Fruit fly (Drosophila melanogaster) whole organism, embryonic: ENCODE measurements around the gene CG4017.

ENCODE experiments used
- Bdp1 ChIP-seq: fragments of 200-800 bp; sonication (Bioruptor generic); optimal IDR thresholded peaks from 3 replicates; lab custom pipeline; 2016; ENCODE audit warnings: missing biosample characterization, missing genetic modification characterization
- C15 ChIP-seq: fragments of 200-800 bp; sonication (Bioruptor generic); IDR thresholded peaks from 3 replicates; pipeline ENCODE4 v1.3.6; 2022; ENCODE audit warnings: missing biosample characterization, missing genetic modification characterization
- CG11456 ChIP-seq: fragments of 200-800 bp; sonication (Bioruptor generic); IDR thresholded peaks from 3 replicates; pipeline ENCODE4 v1.3.6; 2022; ENCODE audit warnings: missing biosample characterization, missing genetic modification characterization
- CG11723 ChIP-seq: fragments of 200-800 bp; sonication (Bioruptor generic); optimal IDR thresholded peaks from 2 replicates; lab custom pipeline; 2017; ENCODE audit warnings: missing biosample characterization, mild to moderate bottlenecking, missing genetic modification characterization
- CG13894 ChIP-seq: fragments of 200-800 bp; sonication (Bioruptor generic); optimal IDR thresholded peaks from 3 replicates; lab custom pipeline; 2018; ENCODE audit warnings: missing biosample characterization, mild to moderate bottlenecking, missing genetic modification characterization, moderate library complexity
- CG15601 ChIP-seq: fragments of 200-800 bp; sonication (Bioruptor generic); optimal IDR thresholded peaks from 3 replicates; lab custom pipeline; 2019; ENCODE audit warnings: missing biosample characterization, mild to moderate bottlenecking, missing genetic modification characterization, moderate library complexity
- CG16779 ChIP-seq: fragments of 200-800 bp; sonication (Bioruptor generic); IDR thresholded peaks from 2 replicates; pipeline ENCODE4 v1.3.6; 2022; ENCODE audit warnings: missing biosample characterization, missing genetic modification characterization
- CG16863 ChIP-seq: fragments of 200-800 bp; sonication (Bioruptor generic); optimal IDR thresholded peaks from 3 replicates; lab custom pipeline; 2016; ENCODE audit warnings: missing biosample characterization, missing genetic modification characterization
- CG17359 ChIP-seq: fragments of 200-800 bp; sonication (Bioruptor generic); optimal IDR thresholded peaks from 3 replicates; lab custom pipeline; 2018; ENCODE audit warnings: missing biosample characterization, mild to moderate bottlenecking, missing genetic modification characterization, moderate library complexity
- CG18599 ChIP-seq: fragments of 200-800 bp; sonication (Bioruptor generic); optimal IDR thresholded peaks from 3 replicates; lab custom pipeline; 2017; ENCODE audit warnings: missing biosample characterization, missing genetic modification characterization, mild to moderate bottlenecking, moderate library complexity, missing genetic modification reagents
- CG33557 ChIP-seq: fragments of 200-800 bp; sonication (Bioruptor generic); optimal IDR thresholded peaks from 2 replicates; lab custom pipeline; 2019; ENCODE audit warnings: missing biosample characterization, mild to moderate bottlenecking, missing genetic modification characterization, moderate library complexity
- CG43689 ChIP-seq: fragments of 200-800 bp; sonication (Bioruptor generic); IDR thresholded peaks from 2 replicates; pipeline ENCODE4 v1.3.6; 2022; ENCODE audit warnings: missing biosample characterization, missing genetic modification characterization
- CG4730 ChIP-seq: fragments of 200-800 bp; sonication (Bioruptor generic); IDR thresholded peaks from 2 replicates; pipeline ENCODE4 v1.3.6; 2022; ENCODE audit warnings: missing biosample characterization, missing genetic modification characterization
- CG5245 ChIP-seq: fragments of 200-800 bp; sonication (Bioruptor generic); optimal IDR thresholded peaks from 3 replicates; lab custom pipeline; 2016; ENCODE audit warnings: missing biosample characterization, missing genetic modification characterization
- CG6683 ChIP-seq: fragments of 200-800 bp; sonication (Bioruptor generic); optimal IDR thresholded peaks from 2 replicates; lab custom pipeline; 2017; ENCODE audit warnings: missing biosample characterization, mild to moderate bottlenecking, missing genetic modification characterization, missing genetic modification reagents
- CG7839 ChIP-seq: fragments of 200-800 bp; sonication (Bioruptor generic); optimal IDR thresholded peaks from 3 replicates; lab custom pipeline; 2018; ENCODE audit warnings: missing biosample characterization, mild to moderate bottlenecking, missing genetic modification characterization, moderate library complexity
- CG7987 ChIP-seq: fragments of 200-800 bp; sonication (Bioruptor generic); optimal IDR thresholded peaks from 2 replicates; lab custom pipeline; 2018; ENCODE audit warnings: missing biosample characterization, mild to moderate bottlenecking, missing genetic modification characterization, moderate library complexity
- CG8290 ChIP-seq, 3 experiments: fragments of 200-800 bp; sonication (Bioruptor generic); optimal IDR thresholded peaks; 2 replicates each; lab custom pipeline; 2016 to 2019; ENCODE audit warnings: missing biosample characterization in 3 of 3, missing genetic modification characterization in 3 of 3, mild to moderate bottlenecking in 2 of 3, moderate library complexity in 1 of 3
- CG9437 ChIP-seq: fragments of 200-800 bp; sonication (Bioruptor generic); optimal IDR thresholded peaks from 2 replicates; lab custom pipeline; 2018; ENCODE audit warnings: missing biosample characterization, mild to moderate bottlenecking, missing genetic modification characterization
- E2f2 ChIP-seq: fragments of 200-800 bp; sonication (Bioruptor generic); IDR thresholded peaks from 2 replicates; pipeline ENCODE4 v1.3.6; 2022; ENCODE audit warnings: missing biosample characterization, missing genetic modification characterization
- Ets65A ChIP-seq: fragments of 200-800 bp; sonication (Bioruptor generic); peaks from one replicate; lab custom pipeline; 2016; ENCODE audit warnings: missing biosample characterization, missing genetic modification characterization
- H15 ChIP-seq: fragments of 200-800 bp; sonication (Bioruptor generic); IDR thresholded peaks from 3 replicates; pipeline ENCODE4 v1.3.6; 2022; ENCODE audit warnings: missing biosample characterization, missing genetic modification characterization
- Nf-YC ChIP-seq: fragments of 200-800 bp; optimal IDR thresholded peaks from 3 replicates; lab custom pipeline; 2019; ENCODE audit warnings: missing biosample characterization, mild to moderate bottlenecking, missing genetic modification characterization, moderate library complexity
- Six4 ChIP-seq: fragments of 200-800 bp; sonication (Bioruptor generic); optimal IDR thresholded peaks from 2 replicates; lab custom pipeline; 2016; ENCODE audit warnings: missing biosample characterization, missing genetic modification characterization
- TFAM ChIP-seq: fragments of 200-800 bp; sonication (Bioruptor generic); optimal IDR thresholded peaks from 2 replicates; lab custom pipeline; 2017; ENCODE audit warnings: missing biosample characterization, missing genetic modification characterization, inconsistent platforms
- abd-A ChIP-seq: fragments of 200-800 bp; sonication (Bioruptor generic); optimal IDR thresholded peaks from 3 replicates; lab custom pipeline; 2019; ENCODE audit warnings: missing biosample characterization, mild to moderate bottlenecking, missing genetic modification characterization, moderate library complexity
- chn ChIP-seq: fragments of 200-800 bp; sonication (Bioruptor generic); optimal IDR thresholded peaks from 2 replicates; lab custom pipeline; 2016; ENCODE audit warnings: missing biosample characterization, missing genetic modification characterization
- croc ChIP-seq: fragments of 200-800 bp; sonication (Bioruptor generic); conservative IDR thresholded peaks from 3 replicates; pipeline ENCODE4 v1.3.6; 2022; ENCODE audit warnings: missing biosample characterization, missing genetic modification characterization
- esg ChIP-seq: fragments of 200-800 bp; sonication (Bioruptor generic); conservative IDR thresholded peaks from 2 replicates; pipeline ENCODE4 v1.3.6; 2022; ENCODE audit warnings: missing biosample characterization, missing genetic modification characterization
- ewg ChIP-seq: fragments of 200-800 bp; sonication (Bioruptor generic); optimal IDR thresholded peaks from 3 replicates; lab custom pipeline; 2017; ENCODE audit warnings: mild to moderate bottlenecking, missing biosample characterization, missing genetic modification reagents, missing genetic modification characterization
- exex ChIP-seq: fragments of 200-800 bp; sonication (Bioruptor generic); optimal IDR thresholded peaks from 4 replicates; lab custom pipeline; 2018; ENCODE audit warnings: missing biosample characterization, mild to moderate bottlenecking, missing genetic modification characterization, moderate library complexity
- grn ChIP-seq: fragments of 200-800 bp; sonication (Bioruptor generic); optimal IDR thresholded peaks from 3 replicates; lab custom pipeline; 2017; ENCODE audit warnings: missing biosample characterization, missing genetic modification characterization
- gsb ChIP-seq: fragments of 200-800 bp; sonication (Bioruptor generic); IDR thresholded peaks from 2 replicates; pipeline ENCODE4 v1.3.6; 2022; ENCODE audit warnings: missing biosample characterization, missing genetic modification characterization
- knrl ChIP-seq: fragments of 200-800 bp; sonication (Bioruptor generic); IDR thresholded peaks from 3 replicates; pipeline ENCODE4 v1.3.6; 2022; ENCODE audit warnings: missing biosample characterization, missing genetic modification characterization; ENCODE audit not compliant: partially characterized antibody
- lola ChIP-seq, 3 experiments: fragments of >200 bp in 2 of 3; fragments of 200-800 bp in 1 of 3; sonication (Bioruptor generic) in 1 of 3; optimal IDR thresholded peaks; 2 replicates each; lab custom pipeline; 2017 to 2019; ENCODE audit warnings: missing biosample characterization in 3 of 3, missing genetic modification characterization in 3 of 3, mild to moderate bottlenecking in 1 of 3, moderate library complexity in 1 of 3
- mld ChIP-seq: fragments of 200-800 bp; sonication (Bioruptor generic); IDR thresholded peaks from 3 replicates; pipeline ENCODE4 v1.3.6; 2022; ENCODE audit warnings: missing biosample characterization, missing genetic modification characterization; ENCODE audit not compliant: partially characterized antibody
- psq ChIP-seq: fragments of 200-800 bp; sonication (Bioruptor generic); optimal IDR thresholded peaks from 2 replicates; lab custom pipeline; 2017; ENCODE audit warnings: missing biosample characterization, missing genetic modification characterization
- scrt ChIP-seq: fragments of 200-800 bp; sonication (Bioruptor generic); optimal IDR thresholded peaks from 2 replicates; lab custom pipeline; 2018; ENCODE audit warnings: missing biosample characterization, mild to moderate bottlenecking, missing genetic modification characterization, moderate library complexity
- sr ChIP-seq: fragments of 200-800 bp; sonication (Bioruptor generic); IDR thresholded peaks from 3 replicates; pipeline ENCODE4 v1.3.6; 2022; ENCODE audit warnings: missing biosample characterization, missing genetic modification characterization
- stwl ChIP-seq: fragments of 200-800 bp; sonication (Bioruptor generic); optimal IDR thresholded peaks from 3 replicates; lab custom pipeline; 2018; ENCODE audit warnings: missing biosample characterization, mild to moderate bottlenecking, missing genetic modification characterization, moderate library complexity
- wek ChIP-seq: fragments of 200-800 bp; sonication (Bioruptor generic); optimal IDR thresholded peaks from 3 replicates; lab custom pipeline; 2018; ENCODE audit warnings: missing biosample characterization, mild to moderate bottlenecking, missing genetic modification characterization, moderate library complexity

The CG4017 gene

DNA sequence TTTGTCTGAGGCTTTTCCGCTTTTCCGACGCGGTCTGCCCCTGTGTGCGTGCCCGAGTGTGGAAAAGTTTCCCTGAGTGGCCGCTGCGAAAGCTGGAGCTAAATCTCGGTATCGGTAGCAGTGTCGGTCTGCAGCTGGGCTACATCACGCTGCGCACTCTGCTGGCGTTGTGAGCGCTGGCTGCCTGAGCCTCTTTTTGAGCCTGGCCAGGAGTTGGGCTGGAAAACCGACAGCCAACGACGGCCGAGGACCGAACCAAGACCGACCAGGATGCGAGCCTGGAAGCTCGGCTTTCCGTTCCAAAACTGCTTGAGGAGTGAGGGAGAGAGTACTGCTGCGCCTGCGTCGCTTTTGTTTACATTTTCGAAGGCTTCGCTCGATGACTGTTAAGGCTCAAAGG, 23.0 kb upstream of the CG4017 start (continued):
- TF ChIP-seq CG17359 (no peak), psq (no peak), exex (tag; lab: Kevin White, UChicago) (no peak), knrl (0 out of 3 replicates have a peak, but pooled peaks have one; percentile 7), stwl (tag; lab: Kevin White, UChicago) (no peak), Ets65A (GFP tag; lab: Kevin White, UChicago) (peak; percentile 75), CG7839 (no peak), CG7987 (GFP tag; lab: Kevin White, UChicago) (no peak), C15 (GFP tag; lab: Robert Waterston, UW) (no peak), CG4730 (GFP tag; lab: Robert Waterston, UW) (no peak), CG6683 (GFP tag; lab: Kevin White, UChicago) (no peak), CG13894 (tag; lab: Kevin White, UChicago) (peak; percentile 39), grn (GFP tag; lab: Kevin White, UChicago) (no peak), CG16863 (GFP tag; lab: Kevin White, UChicago) (no peak), ewg (GFP tag; lab: Kevin White, UChicago) (peak; percentile 49), scrt (GFP tag; lab: Kevin White, UChicago) (no peak), Bdp1 (GFP tag; lab: Kevin White, UChicago) (no peak), esg (GFP tag; lab: Robert Waterston, UW) (no peak), CG9437 (GFP tag; lab: Kevin White, UChicago) (no peak), CG33557 (GFP tag; lab: Kevin White, UChicago) (no peak), TFAM (GFP tag; lab: Kevin White, UChicago) (no peak), lola (GFP tag; optimal IDR thresholded peaks at IDR 0.05; lab: Kevin White, UChicago) (no peak), CG11456 (GFP tag; lab: Robert Waterston, UW) (no peak), CG15601 (tag; lab: Kevin White, UChicago) (no peak), CG8290 (GFP tag; optimal IDR thresholded peaks at IDR 0.05; lab: Kevin White, UChicago) (no peak), CG8290 (tag; optimal IDR thresholded peaks at IDR 0.05; lab: Kevin White, UChicago) (peak in 1 of 2 experiments; percentile 27), CG16779 (0 out of 2 replicates have a peak, but pooled peaks have one; percentile 24), CG5245 (no peak), CG43689 (no peak), CG18599 (no peak), Nf-YC (tag; lab: Kevin White, UChicago) (no peak), gsb (GFP tag; lab: Robert Waterston, UW) (no peak), Six4 (GFP tag; lab: Kevin White, UChicago) (no peak), chn (GFP tag; lab: Kevin White, UChicago) (no peak), mld (GFP tag; lab: Robert Waterston, UW) (no peak), sr (GFP tag; lab: Robert Waterston, UW) (no peak), wek (GFP tag; lab: Kevin White, UChicago) (no peak), CG11723 (GFP tag; lab: Kevin White, UChicago) (no peak), E2f2 (GFP tag; lab: Robert Waterston, UW) (no peak), H15 (GFP tag; lab: Robert Waterston, UW) (no peak), abd-A (tag; lab: Kevin White, UChicago) (peak; percentile 64), croc (GFP tag; lab: Robert Waterston, UW) (no peak)
- TF ChIP-seq, all 482 proteins: peak for 10
